Fruit fly (Drosophila melanogaster) whole organism, embryonic: ENCODE data around the gene CG6230.

Experiments
- Asciz ChIP-seq: fragments of 200-800 bp; sonication (Bioruptor generic); optimal IDR thresholded peaks from 2 replicates; lab custom pipeline; 2017; ENCODE audit warnings: missing biosample characterization, mild to moderate bottlenecking, missing genetic modification characterization, missing genetic modification reagents
- B-H1 ChIP-seq: fragments of 200-800 bp; sonication (Bioruptor generic); IDR thresholded peaks from 3 replicates; pipeline ENCODE4 v1.3.6; 2022; ENCODE audit warnings: missing biosample characterization, missing genetic modification characterization
- BEAF-32 ChIP-seq: fragments of 200-800 bp; sonication (Bioruptor generic); optimal IDR thresholded peaks from 3 replicates; lab custom pipeline; 2017; ENCODE audit warnings: missing biosample characterization, missing genetic modification characterization, mild to moderate bottlenecking, moderate library complexity, missing genetic modification reagents
- CG10366 ChIP-seq: fragments of 200-800 bp; sonication (Bioruptor generic); IDR thresholded peaks from 2 replicates; pipeline ENCODE4 v1.3.6; 2022; ENCODE audit warnings: missing biosample characterization, missing genetic modification characterization
- CG11085 ChIP-seq: fragments of 200-800 bp; sonication (Bioruptor generic); IDR thresholded peaks from 2 replicates; pipeline ENCODE4 v1.3.6; 2022; ENCODE audit warnings: missing biosample characterization, missing genetic modification characterization
- CG12236 ChIP-seq: fragments of 200-800 bp; sonication (Bioruptor generic); optimal IDR thresholded peaks from 2 replicates; lab custom pipeline; 2016; ENCODE audit warnings: missing biosample characterization, missing genetic modification characterization
- CG12299 ChIP-seq: fragments of 200-800 bp; sonication (Bioruptor generic); optimal IDR thresholded peaks from 2 replicates; lab custom pipeline; 2018; ENCODE audit warnings: missing biosample characterization, mild to moderate bottlenecking, missing genetic modification characterization
- CG12659 ChIP-seq: fragments of 200-800 bp; sonication (Bioruptor generic); optimal IDR thresholded peaks from 3 replicates; lab custom pipeline; 2017; ENCODE audit warnings: mild to moderate bottlenecking, missing biosample characterization, missing genetic modification reagents, missing genetic modification characterization
- CG13287 ChIP-seq: fragments of 200-800 bp; sonication (Bioruptor generic); IDR thresholded peaks from 2 replicates; pipeline ENCODE4 v1.3.6; 2022; ENCODE audit warnings: missing biosample characterization, missing genetic modification characterization; ENCODE audit not compliant: partially characterized antibody
- CG15011 ChIP-seq: fragments of 200-800 bp; sonication (Bioruptor generic); optimal IDR thresholded peaks from 3 replicates; lab custom pipeline; 2018; ENCODE audit warnings: missing biosample characterization, mild to moderate bottlenecking, missing genetic modification characterization
- CG1529 ChIP-seq: fragments of 200-800 bp; sonication (Bioruptor generic); optimal IDR thresholded peaks from 3 replicates; lab custom pipeline; 2018; ENCODE audit warnings: missing biosample characterization, missing genetic modification characterization
- CG1832 ChIP-seq: fragments of 200-800 bp; sonication (Bioruptor generic); optimal IDR thresholded peaks from 2 replicates; lab custom pipeline; 2017; ENCODE audit warnings: missing biosample characterization, mild to moderate bottlenecking, missing genetic modification characterization, inconsistent platforms
- CG18476 ChIP-seq: fragments of 200-800 bp; sonication (Bioruptor generic); optimal IDR thresholded peaks from 2 replicates; lab custom pipeline; 2016; ENCODE audit warnings: missing biosample characterization, mild to moderate bottlenecking, missing genetic modification characterization
- CG18599 ChIP-seq: fragments of 200-800 bp; sonication (Bioruptor generic); optimal IDR thresholded peaks from 3 replicates; lab custom pipeline; 2017; ENCODE audit warnings: missing biosample characterization, missing genetic modification characterization, mild to moderate bottlenecking, moderate library complexity, missing genetic modification reagents
- CG2199 ChIP-seq: fragments of 200-800 bp; sonication (Bioruptor generic); IDR thresholded peaks from 3 replicates; pipeline ENCODE4 v1.3.6; 2022; ENCODE audit warnings: missing biosample characterization, missing genetic modification characterization
- CG2875 ChIP-seq: fragments of 200-800 bp; sonication (Bioruptor generic); optimal IDR thresholded peaks from 2 replicates; lab custom pipeline; 2017; ENCODE audit warnings: missing biosample characterization, mild to moderate bottlenecking, missing genetic modification characterization, missing genetic modification reagents
- CG4282 ChIP-seq: fragments of 200-800 bp; sonication (Bioruptor generic); optimal IDR thresholded peaks from 2 replicates; lab custom pipeline; 2016; ENCODE audit warnings: missing biosample characterization, missing genetic modification characterization
- CG43689 ChIP-seq: fragments of 200-800 bp; sonication (Bioruptor generic); IDR thresholded peaks from 2 replicates; pipeline ENCODE4 v1.3.6; 2022; ENCODE audit warnings: missing biosample characterization, missing genetic modification characterization
- CG4854 ChIP-seq: fragments of 200-800 bp; sonication (Bioruptor generic); optimal IDR thresholded peaks from 2 replicates; lab custom pipeline; 2016; ENCODE audit warnings: missing biosample characterization, missing genetic modification characterization, inconsistent platforms
- CG5245 ChIP-seq: fragments of 200-800 bp; sonication (Bioruptor generic); optimal IDR thresholded peaks from 3 replicates; lab custom pipeline; 2016; ENCODE audit warnings: missing biosample characterization, missing genetic modification characterization
- CG6683 ChIP-seq: fragments of 200-800 bp; sonication (Bioruptor generic); optimal IDR thresholded peaks from 2 replicates; lab custom pipeline; 2017; ENCODE audit warnings: missing biosample characterization, mild to moderate bottlenecking, missing genetic modification characterization, missing genetic modification reagents
- CG6791 ChIP-seq: fragments of 200-800 bp; sonication (Bioruptor generic); IDR thresholded peaks from 3 replicates; pipeline ENCODE4 v1.3.6; 2022; ENCODE audit warnings: missing biosample characterization, missing genetic modification characterization; ENCODE audit not compliant: partially characterized antibody
- CG7963 ChIP-seq: fragments of 200-800 bp; sonication (Bioruptor generic); IDR thresholded peaks from 3 replicates; pipeline ENCODE4 v1.3.6; 2022; ENCODE audit warnings: missing biosample characterization, missing genetic modification characterization; ENCODE audit not compliant: partially characterized antibody
- CG8089 ChIP-seq: fragments of 200-800 bp; sonication (Bioruptor generic); optimal IDR thresholded peaks from 3 replicates; lab custom pipeline; 2016; ENCODE audit warnings: missing biosample characterization, missing genetic modification characterization
- CG8478 ChIP-seq: fragments of >200 bp; optimal IDR thresholded peaks from 2 replicates; lab custom pipeline; 2018
- CG8765 ChIP-seq: fragments of 200-800 bp; sonication (Bioruptor generic); IDR thresholded peaks from 2 replicates; pipeline ENCODE4 v1.3.6; 2022; ENCODE audit warnings: missing biosample characterization, missing genetic modification characterization
- CG9215 ChIP-seq: fragments of 200-800 bp; sonication (Bioruptor generic); IDR thresholded peaks from 2 replicates; pipeline ENCODE4 v1.3.6; 2022; ENCODE audit warnings: missing biosample characterization, missing genetic modification characterization
- Chrac-16 ChIP-seq: fragments of 200-800 bp; sonication (Bioruptor generic); optimal IDR thresholded peaks from 3 replicates; lab custom pipeline; 2016; ENCODE audit warnings: missing biosample characterization, missing genetic modification characterization
- D19A ChIP-seq: fragments of 200-800 bp; optimal IDR thresholded peaks from 3 replicates; lab custom pipeline; 2019; ENCODE audit warnings: missing biosample characterization, mild to moderate bottlenecking, missing genetic modification characterization, moderate library complexity
- Fer2 ChIP-seq: fragments of 200-800 bp; sonication (Bioruptor generic); optimal IDR thresholded peaks from 2 replicates; lab custom pipeline; 2018; ENCODE audit warnings: missing biosample characterization, mild to moderate bottlenecking, missing genetic modification characterization, moderate library complexity
- H15 ChIP-seq: fragments of 200-800 bp; sonication (Bioruptor generic); IDR thresholded peaks from 3 replicates; pipeline ENCODE4 v1.3.6; 2022; ENCODE audit warnings: missing biosample characterization, missing genetic modification characterization
- Lim3 ChIP-seq: fragments of 200-800 bp; sonication (Bioruptor generic); IDR thresholded peaks from 2 replicates; pipeline ENCODE4 v1.3.6; 2022; ENCODE audit warnings: missing biosample characterization, missing genetic modification characterization
- Lpt ChIP-seq: fragments of >200 bp; optimal IDR thresholded peaks from 2 replicates; lab custom pipeline; 2018; ENCODE audit warnings: missing biosample characterization, missing genetic modification characterization
- Max ChIP-seq: fragments of 200-800 bp; sonication (Bioruptor generic); optimal IDR thresholded peaks from 2 replicates; lab custom pipeline; 2016; ENCODE audit warnings: missing biosample characterization, mild to moderate bottlenecking, missing genetic modification characterization
- YL-1 ChIP-seq: fragments of 200-800 bp; sonication (Bioruptor generic); optimal IDR thresholded peaks from 3 replicates; lab custom pipeline; 2017; ENCODE audit warnings: missing biosample characterization, mild to moderate bottlenecking, missing genetic modification characterization
- bsh ChIP-seq, 2 experiments: fragments of 200-800 bp; sonication (Bioruptor generic); optimal IDR thresholded peaks; 2 replicates each; lab custom pipeline; 2017 to 2018; ENCODE audit warnings: mild to moderate bottlenecking in 2 of 2, missing biosample characterization in 2 of 2, missing genetic modification characterization in 2 of 2, moderate library complexity in 1 of 2
- chn ChIP-seq: fragments of 200-800 bp; sonication (Bioruptor generic); optimal IDR thresholded peaks from 2 replicates; lab custom pipeline; 2016; ENCODE audit warnings: missing biosample characterization, missing genetic modification characterization
- dmrt11E ChIP-seq: fragments of 200-800 bp; sonication (Bioruptor generic); optimal IDR thresholded peaks from 3 replicates; lab custom pipeline; 2018; ENCODE audit warnings: missing biosample characterization, mild to moderate bottlenecking, missing genetic modification characterization, moderate library complexity
- ewg ChIP-seq: fragments of 200-800 bp; sonication (Bioruptor generic); optimal IDR thresholded peaks from 3 replicates; lab custom pipeline; 2017; ENCODE audit warnings: mild to moderate bottlenecking, missing biosample characterization, missing genetic modification reagents, missing genetic modification characterization
- hb ChIP-seq: fragments of 200-800 bp; sonication (Bioruptor generic); IDR thresholded peaks from 3 replicates; pipeline ENCODE4 v1.3.6; 2022; ENCODE audit warnings: missing biosample characterization, missing genetic modification characterization; ENCODE audit not compliant: partially characterized antibody
- nerfin-2 ChIP-seq: fragments of 200-800 bp; sonication (Bioruptor generic); IDR thresholded peaks from 2 replicates; pipeline ENCODE4 v1.3.6; 2022; ENCODE audit warnings: missing biosample characterization, missing genetic modification characterization; ENCODE audit not compliant: partially characterized antibody
- nmo ChIP-seq: fragments of 200-800 bp; sonication (Bioruptor generic); optimal IDR thresholded peaks from 2 replicates; lab custom pipeline; 2018; ENCODE audit warnings: missing biosample characterization, mild to moderate bottlenecking, missing genetic modification characterization, moderate library complexity
- onecut ChIP-seq: fragments of 200-800 bp; sonication (Bioruptor generic); IDR thresholded peaks from 2 replicates; pipeline ENCODE4 v1.3.6; 2022; ENCODE audit warnings: missing biosample characterization, missing genetic modification characterization
- org-1 ChIP-seq: fragments of 200-800 bp; sonication (Bioruptor generic); optimal IDR thresholded peaks from 2 replicates; lab custom pipeline; 2017; ENCODE audit warnings: missing biosample characterization, missing genetic modification characterization
- tin ChIP-seq: fragments of 200-800 bp; sonication (Bioruptor generic); optimal IDR thresholded peaks from 3 replicates; lab custom pipeline; 2016; ENCODE audit warnings: missing biosample characterization, missing genetic modification characterization
- tll ChIP-seq, 2 experiments: fragments of 200-800 bp in 1 of 2; fragments of >200 bp in 1 of 2; sonication (Bioruptor generic) in 1 of 2; optimal IDR thresholded peaks; 2 replicates each; lab custom pipeline; 2017 to 2019; ENCODE audit warnings: missing biosample characterization in 2 of 2, missing genetic modification characterization in 2 of 2, mild to moderate bottlenecking in 1 of 2, moderate library complexity in 1 of 2
- z ChIP-seq: fragments of 200-800 bp; sonication (Bioruptor generic); IDR thresholded peaks from 3 replicates; pipeline ENCODE4 v1.3.6; 2022; ENCODE audit warnings: missing biosample characterization, missing genetic modification characterization
- zfh1 ChIP-seq: fragments of 200-800 bp; sonication (Bioruptor generic); IDR thresholded peaks from 3 replicates; pipeline ENCODE4 v1.3.6; 2022; ENCODE audit warnings: missing biosample characterization, missing genetic modification characterization

CG6230 gene

dm6 chr2L:11113011-11113528 is 7.0 kb downstream of the CG6230 start, which contains the start of gene Idua (continued):
- TF ChIP-seq CG5245 (GFP tag; lab: Kevin White, UChicago) (peak; percentile 51), zfh1 (no peak), CG6683 (GFP tag; lab: Kevin White, UChicago) (peak; percentile 76), CG4854 (GFP tag; lab: Kevin White, UChicago) (peak; percentile 7), ewg (peak; percentile 39), CG43689 (no peak), CG12659 (GFP tag; lab: Kevin White, UChicago) (peak; percentile 83), z (GFP tag; lab: Robert Waterston, UW) (no peak), CG8089 (no peak), CG9215 (GFP tag; lab: Robert Waterston, UW) (peak; percentile 71)
- TF ChIP-seq, all 482 proteins: peak for 217

DNA sequence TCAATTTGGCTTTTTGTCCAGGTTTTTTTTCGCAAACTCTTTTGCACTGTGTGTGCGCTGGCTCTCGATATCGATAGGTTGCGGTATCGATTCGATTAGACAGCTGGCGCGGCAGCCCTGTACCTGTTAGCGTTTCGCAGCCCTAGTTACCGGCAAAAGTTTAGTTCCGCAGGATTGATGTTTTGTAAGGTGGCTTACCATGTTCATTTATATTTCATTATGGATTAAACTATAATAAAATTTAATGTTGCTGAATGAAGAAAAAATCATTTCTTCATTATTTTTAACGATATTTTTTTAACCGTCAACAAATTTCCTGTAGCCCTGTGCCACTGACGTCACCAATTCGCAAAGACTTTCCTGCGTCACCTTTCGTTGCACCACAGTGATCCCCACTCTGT is 13.6 kb downstream of the CG6230 start, which contains the start of gene Reps:
Reps (minus strand) TSS at position 84 of the 401 bp plus-strand sequence.
- TF ChIP-seq CG43689 (peak; percentile 97), CG18476 (GFP tag; lab: Kevin White, UChicago) (peak; percentile 98), CG12299 (peak; percentile 97), CG1529 (GFP tag; lab: Kevin White, UChicago) (peak; percentile 96), hb (GFP tag; lab: Robert Waterston, UW) (peak; percentile 68; the same call in 2 of the 3 replicates), nerfin-2 (GFP tag; lab: Robert Waterston, UW) (peak; percentile 68), CG1832 (GFP tag; lab: Kevin White, UChicago) (no peak), BEAF-32 (GFP tag; lab: Kevin White, UChicago) (peak; percentile 75), H15 (peak; percentile 99), CG13287 (GFP tag; lab: Robert Waterston, UW) (peak; percentile 81), Max (GFP tag; lab: Kevin White, UChicago) (peak; percentile 99), CG8478 (lab: Kevin White, UChicago) (no peak), D19A (tag; lab: Kevin White, UChicago) (peak; percentile 94), CG11085 (GFP tag; lab: Robert Waterston, UW) (peak; percentile 99), Lpt (GFP tag; lab: Kevin White, UChicago) (no peak), org-1 (GFP tag; lab: Kevin White, UChicago) (peak; percentile 95), CG7963 (peak; percentile 60; the same call in 2 of the 3 replicates), Asciz (GFP tag; lab: Kevin White, UChicago) (peak; percentile 97), CG4282 (GFP tag; lab: Kevin White, UChicago) (peak; percentile 92), nmo (peak; percentile 100), CG2875 (GFP tag; lab: Kevin White, UChicago) (peak; percentile 97), CG15011 (GFP tag; lab: Kevin White, UChicago) (peak; percentile 97), chn (GFP tag; lab: Kevin White, UChicago) (peak; percentile 99), CG12236 (GFP tag; lab: Kevin White, UChicago) (peak; percentile 92), tin (GFP tag; lab: Kevin White, UChicago) (peak; percentile 99), CG18599 (peak; percentile 98), bsh (GFP tag; optimal IDR thresholded peaks at IDR 0.05; lab: Kevin White, UChicago) (peak; percentile 87 to 99), Chrac-16 (GFP tag; lab: Kevin White, UChicago) (peak; percentile 99), B-H1 (peak; percentile 99), CG2199 (peak; percentile 99), CG8765 (GFP tag; lab: Robert Waterston, UW) (peak; percentile 99), Lim3 (GFP tag; lab: Robert Waterston, UW) (peak; percentile 96), YL-1 (GFP tag; lab: Kevin White, UChicago) (peak; percentile 98), dmrt11E (peak; percentile 99), CG6791 (peak; percentile 79), Fer2 (peak; percentile 98), onecut (GFP tag; lab: Robert Waterston, UW) (peak; percentile 95), CG10366 (GFP tag; lab: Robert Waterston, UW) (peak; percentile 99), tll (GFP tag; optimal IDR thresholded peaks at IDR 0.05; lab: Kevin White, UChicago) (peak; percentile 75 to 82)
